Fruit fly (Drosophila melanogaster) whole organism, embryonic: ENCODE results near the gene CG42728.

Experiments
- CG30403 ChIP-seq: fragments of 200-800 bp; sonication (Bioruptor generic); optimal IDR thresholded peaks from 3 replicates; lab custom pipeline; 2016; ENCODE audit warnings: missing biosample characterization, missing genetic modification characterization
- crp ChIP-seq, 2 experiments: fragments of 200-800 bp; sonication (Bioruptor generic); optimal IDR thresholded peaks; 2 replicates in 1 of 2; 3 replicates in 1 of 2; lab custom pipeline; 2017; ENCODE audit warnings: missing biosample characterization in 2 of 2, missing genetic modification characterization in 2 of 2, mild to moderate bottlenecking in 1 of 2, moderate library complexity in 1 of 2
- pho ChIP-seq: fragments of 200-800 bp; sonication (Bioruptor generic); optimal IDR thresholded peaks from 2 replicates; lab custom pipeline; 2016; ENCODE audit warnings: missing biosample characterization, missing genetic modification characterization
- slp2 ChIP-seq: fragments of 200-800 bp; sonication (Bioruptor generic); optimal IDR thresholded peaks from 2 replicates; lab custom pipeline; 2016; ENCODE audit warnings: missing biosample characterization, missing genetic modification characterization
- sug ChIP-seq: fragments of 200-800 bp; optimal IDR thresholded peaks from 2 replicates; lab custom pipeline; 2019; ENCODE audit warnings: missing biosample characterization, mild to moderate bottlenecking, missing genetic modification characterization, moderate library complexity

dm6 chr3L:15529143-15529542 is 1.1 kb upstream of the CG42728 start, which contains the start of gene obst-H:
- no peak for TF ChIP-seq sug (tag; lab: Kevin White, UChicago)
- TF ChIP-seq slp2 (GFP tag; lab: Kevin White, UChicago), result no peak
- no peak for TF ChIP-seq pho (GFP tag; lab: Kevin White, UChicago)
- TF ChIP-seq CG30403 (GFP tag; lab: Kevin White, UChicago), result no peak
- TF ChIP-seq crp (GFP tag; optimal IDR thresholded peaks at IDR 0.05; lab: Kevin White, UChicago), result no peak
